Fruit fly (Drosophila melanogaster) whole organism, embryonic: Measurements from ENCODE around the gene Cpsf5.

Experiments used
- Atf-2 ChIP-seq: fragments of 200-800 bp; sonication (Bioruptor generic); optimal IDR thresholded peaks from 2 replicates; lab custom pipeline; 2016; ENCODE audit warnings: missing biosample characterization, missing genetic modification characterization
- CG10274 ChIP-seq: fragments of 200-800 bp; sonication (Bioruptor generic); optimal IDR thresholded peaks from 3 replicates; lab custom pipeline; 2017; ENCODE audit warnings: missing biosample characterization, mild to moderate bottlenecking, missing genetic modification characterization
- CG11504 ChIP-seq: fragments of 200-800 bp; sonication (Bioruptor generic); optimal IDR thresholded peaks from 3 replicates; lab custom pipeline; 2019; ENCODE audit warnings: missing biosample characterization, mild to moderate bottlenecking, missing genetic modification characterization, moderate library complexity
- CG12155 ChIP-seq: fragments of 200-800 bp; sonication (Bioruptor generic); optimal IDR thresholded peaks from 3 replicates; lab custom pipeline; 2016; ENCODE audit warnings: missing biosample characterization, missing genetic modification characterization
- CG12659 ChIP-seq: fragments of 200-800 bp; sonication (Bioruptor generic); optimal IDR thresholded peaks from 3 replicates; lab custom pipeline; 2017; ENCODE audit warnings: mild to moderate bottlenecking, missing biosample characterization, missing genetic modification reagents, missing genetic modification characterization
- CG13775 ChIP-seq: fragments of 200-800 bp; sonication (Bioruptor generic); optimal IDR thresholded peaks from 3 replicates; lab custom pipeline; 2017; ENCODE audit warnings: missing biosample characterization, mild to moderate bottlenecking, missing genetic modification characterization
- CG14667 ChIP-seq: fragments of 200-800 bp; sonication (Bioruptor generic); IDR thresholded peaks from 2 replicates; pipeline ENCODE4 v1.3.6; 2022; ENCODE audit warnings: missing biosample characterization, missing genetic modification characterization
- CG17328 ChIP-seq: fragments of 200-800 bp; sonication (Bioruptor generic); IDR thresholded peaks from 2 replicates; pipeline ENCODE4 v1.3.6; 2022; ENCODE audit warnings: missing biosample characterization, missing genetic modification characterization
- CG17359 ChIP-seq: fragments of 200-800 bp; sonication (Bioruptor generic); optimal IDR thresholded peaks from 3 replicates; lab custom pipeline; 2018; ENCODE audit warnings: missing biosample characterization, mild to moderate bottlenecking, missing genetic modification characterization, moderate library complexity
- CG18619 ChIP-seq: fragments of 200-800 bp; sonication (Bioruptor generic); optimal IDR thresholded peaks from 3 replicates; lab custom pipeline; 2017; ENCODE audit warnings: missing biosample characterization, mild to moderate bottlenecking, missing genetic modification characterization
- CG2202 ChIP-seq: fragments of 200-800 bp; sonication (Bioruptor generic); optimal IDR thresholded peaks from 2 replicates; lab custom pipeline; 2018; ENCODE audit warnings: missing biosample characterization, mild to moderate bottlenecking, missing genetic modification characterization
- CG32767 ChIP-seq: fragments of 200-800 bp; sonication (Bioruptor generic); IDR thresholded peaks from 2 replicates; pipeline ENCODE4 v1.3.6; 2022; ENCODE audit warnings: missing biosample characterization, missing genetic modification characterization
- CG34422 ChIP-seq: fragments of 200-800 bp; sonication (Bioruptor generic); IDR thresholded peaks from 3 replicates; pipeline ENCODE4 v1.3.6; 2022; ENCODE audit warnings: missing biosample characterization, missing genetic modification characterization
- CG6272 ChIP-seq: fragments of 200-800 bp; sonication (Bioruptor generic); IDR thresholded peaks from 2 replicates; pipeline ENCODE4 v1.3.6; 2022; ENCODE audit warnings: missing biosample characterization, missing genetic modification characterization
- CG6683 ChIP-seq: fragments of 200-800 bp; sonication (Bioruptor generic); optimal IDR thresholded peaks from 2 replicates; lab custom pipeline; 2017; ENCODE audit warnings: missing biosample characterization, mild to moderate bottlenecking, missing genetic modification characterization, missing genetic modification reagents
- CG6765 ChIP-seq: fragments of 200-800 bp; sonication (Bioruptor generic); optimal IDR thresholded peaks from 3 replicates; lab custom pipeline; 2017; ENCODE audit warnings: missing biosample characterization, mild to moderate bottlenecking, missing genetic modification characterization
- CG6791 ChIP-seq: fragments of 200-800 bp; sonication (Bioruptor generic); IDR thresholded peaks from 3 replicates; pipeline ENCODE4 v1.3.6; 2022; ENCODE audit warnings: missing biosample characterization, missing genetic modification characterization; ENCODE audit not compliant: partially characterized antibody
- CG7839 ChIP-seq: fragments of 200-800 bp; sonication (Bioruptor generic); optimal IDR thresholded peaks from 3 replicates; lab custom pipeline; 2018; ENCODE audit warnings: missing biosample characterization, mild to moderate bottlenecking, missing genetic modification characterization, moderate library complexity
- CG9215 ChIP-seq: fragments of 200-800 bp; sonication (Bioruptor generic); IDR thresholded peaks from 2 replicates; pipeline ENCODE4 v1.3.6; 2022; ENCODE audit warnings: missing biosample characterization, missing genetic modification characterization
- CG9437 ChIP-seq: fragments of 200-800 bp; sonication (Bioruptor generic); optimal IDR thresholded peaks from 2 replicates; lab custom pipeline; 2018; ENCODE audit warnings: missing biosample characterization, mild to moderate bottlenecking, missing genetic modification characterization
- Dip2 ChIP-seq: fragments of 200-800 bp; sonication (Bioruptor generic); IDR thresholded peaks from 2 replicates; pipeline ENCODE4 v1.3.6; 2022; ENCODE audit warnings: missing biosample characterization, missing genetic modification characterization
- E2f2 ChIP-seq: fragments of 200-800 bp; sonication (Bioruptor generic); IDR thresholded peaks from 2 replicates; pipeline ENCODE4 v1.3.6; 2022; ENCODE audit warnings: missing biosample characterization, missing genetic modification characterization
- HHEX ChIP-seq: fragments of 200-800 bp; sonication (Bioruptor generic); optimal IDR thresholded peaks from 3 replicates; lab custom pipeline; 2017; ENCODE audit warnings: missing biosample characterization, mild to moderate bottlenecking, missing genetic modification characterization, missing genetic modification reagents
- Hand ChIP-seq: fragments of 200-800 bp; sonication (Bioruptor generic); optimal IDR thresholded peaks from 2 replicates; lab custom pipeline; 2017; ENCODE audit warnings: mild to moderate bottlenecking, missing biosample characterization, missing genetic modification reagents, missing genetic modification characterization
- Max ChIP-seq: fragments of 200-800 bp; sonication (Bioruptor generic); optimal IDR thresholded peaks from 2 replicates; lab custom pipeline; 2016; ENCODE audit warnings: missing biosample characterization, mild to moderate bottlenecking, missing genetic modification characterization
- Oaz ChIP-seq: fragments of 200-800 bp; sonication (Bioruptor generic); IDR thresholded peaks from 2 replicates; pipeline ENCODE4 v1.3.6; 2022; ENCODE audit warnings: missing biosample characterization, missing genetic modification characterization
- Optix ChIP-seq: fragments of 200-800 bp; sonication (Bioruptor generic); IDR thresholded peaks from 3 replicates; pipeline ENCODE4 v1.3.6; 2022; ENCODE audit warnings: missing biosample characterization, missing genetic modification characterization
- Tbp ChIP-seq: fragments of >200 bp; optimal IDR thresholded peaks from 2 replicates; lab custom pipeline; 2018; ENCODE audit warnings: missing biosample characterization, missing genetic modification characterization
- YL-1 ChIP-seq: fragments of 200-800 bp; sonication (Bioruptor generic); optimal IDR thresholded peaks from 3 replicates; lab custom pipeline; 2017; ENCODE audit warnings: missing biosample characterization, mild to moderate bottlenecking, missing genetic modification characterization
- az2 ChIP-seq: fragments of 200-800 bp; sonication (Bioruptor generic); optimal IDR thresholded peaks from 3 replicates; lab custom pipeline; 2016; ENCODE audit warnings: missing biosample characterization, missing genetic modification characterization
- bbx ChIP-seq: fragments of 200-800 bp; sonication (Bioruptor generic); IDR thresholded peaks from 2 replicates; pipeline ENCODE4 v1.3.6; 2022; ENCODE audit warnings: missing biosample characterization, missing genetic modification characterization; ENCODE audit not compliant: partially characterized antibody
- disco-r ChIP-seq: fragments of 200-800 bp; sonication (Bioruptor generic); optimal IDR thresholded peaks from 2 replicates; lab custom pipeline; 2016; ENCODE audit warnings: missing biosample characterization, missing genetic modification characterization
- dysf ChIP-seq: fragments of 200-800 bp; sonication (Bioruptor generic); IDR thresholded peaks from 3 replicates; pipeline ENCODE4 v1.3.6; 2022; ENCODE audit warnings: missing biosample characterization, missing genetic modification characterization
- fd3F ChIP-seq: fragments of 200-800 bp; sonication (Bioruptor generic); optimal IDR thresholded peaks from 2 replicates; lab custom pipeline; 2018; ENCODE audit warnings: missing biosample characterization, mild to moderate bottlenecking, missing genetic modification characterization, moderate library complexity
- fu2 ChIP-seq: fragments of 200-800 bp; sonication (Bioruptor generic); optimal IDR thresholded peaks from 2 replicates; lab custom pipeline; 2016; ENCODE audit warnings: missing biosample characterization, missing genetic modification characterization
- jumu ChIP-seq: fragments of 200-800 bp; sonication (Bioruptor generic); optimal IDR thresholded peaks from 3 replicates; lab custom pipeline; 2016; ENCODE audit warnings: missing biosample characterization, missing genetic modification characterization
- kah ChIP-seq: fragments of 200-800 bp; sonication (Bioruptor generic); optimal IDR thresholded peaks from 2 replicates; lab custom pipeline; 2018; ENCODE audit warnings: missing biosample characterization, mild to moderate bottlenecking, missing genetic modification characterization
- klu ChIP-seq: fragments of 200-800 bp; sonication (Bioruptor generic); IDR thresholded peaks from 2 replicates; pipeline ENCODE4 v1.3.6; 2022; ENCODE audit warnings: missing biosample characterization, missing genetic modification characterization
- mam ChIP-seq: fragments of 200-800 bp; sonication (Bioruptor generic); optimal IDR thresholded peaks from 3 replicates; lab custom pipeline; 2016; ENCODE audit warnings: missing biosample characterization, missing genetic modification characterization
- mld ChIP-seq: fragments of 200-800 bp; sonication (Bioruptor generic); IDR thresholded peaks from 3 replicates; pipeline ENCODE4 v1.3.6; 2022; ENCODE audit warnings: missing biosample characterization, missing genetic modification characterization; ENCODE audit not compliant: partially characterized antibody
- p53 ChIP-seq: fragments of 200-800 bp; sonication (Bioruptor generic); optimal IDR thresholded peaks from 2 replicates; lab custom pipeline; 2016; ENCODE audit warnings: missing biosample characterization, missing genetic modification characterization
- phol ChIP-seq: fragments of 200-800 bp; sonication (Bioruptor generic); optimal IDR thresholded peaks from 3 replicates; lab custom pipeline; 2018; ENCODE audit warnings: missing biosample characterization, mild to moderate bottlenecking, missing genetic modification characterization, moderate library complexity
- pum ChIP-seq: fragments of 200-800 bp; sonication (Bioruptor generic); optimal IDR thresholded peaks from 2 replicates; lab custom pipeline; 2016; ENCODE audit warnings: missing biosample characterization, missing genetic modification characterization
- sc ChIP-seq, 3 experiments: fragments of >200 bp in 2 of 3; fragments of 200-800 bp in 1 of 3; sonication (Bioruptor generic) in 1 of 3; optimal IDR thresholded peaks; 2 replicates in 2 of 3; 3 replicates in 1 of 3; lab custom pipeline; 2017; ENCODE audit warnings: mild to moderate bottlenecking in 1 of 3, missing biosample characterization in 1 of 3, missing genetic modification characterization in 1 of 3, missing genetic modification reagents in 1 of 3
- sug ChIP-seq: fragments of 200-800 bp; optimal IDR thresholded peaks from 2 replicates; lab custom pipeline; 2019; ENCODE audit warnings: missing biosample characterization, mild to moderate bottlenecking, missing genetic modification characterization, moderate library complexity
- tll ChIP-seq, 2 experiments: fragments of 200-800 bp in 1 of 2; fragments of >200 bp in 1 of 2; sonication (Bioruptor generic) in 1 of 2; optimal IDR thresholded peaks; 2 replicates each; lab custom pipeline; 2017 to 2019; ENCODE audit warnings: missing biosample characterization in 2 of 2, missing genetic modification characterization in 2 of 2, mild to moderate bottlenecking in 1 of 2, moderate library complexity in 1 of 2
- toy ChIP-seq: fragments of 200-800 bp; sonication (Bioruptor generic); IDR thresholded peaks from 2 replicates; pipeline ENCODE4 v1.3.6; 2022; ENCODE audit warnings: missing biosample characterization, missing genetic modification characterization
- ttk ChIP-seq: fragments of 200-800 bp; sonication (Bioruptor generic); IDR thresholded peaks from 2 replicates; pipeline ENCODE4 v2.1.2; 2022; ENCODE audit warnings: missing biosample characterization, missing genetic modification characterization
- vfl ChIP-seq: fragments of 200-800 bp; sonication (Bioruptor generic); optimal IDR thresholded peaks from 2 replicates; lab custom pipeline; 2016; ENCODE audit warnings: missing biosample characterization, missing genetic modification characterization

Cpsf5 gene

DNA sequence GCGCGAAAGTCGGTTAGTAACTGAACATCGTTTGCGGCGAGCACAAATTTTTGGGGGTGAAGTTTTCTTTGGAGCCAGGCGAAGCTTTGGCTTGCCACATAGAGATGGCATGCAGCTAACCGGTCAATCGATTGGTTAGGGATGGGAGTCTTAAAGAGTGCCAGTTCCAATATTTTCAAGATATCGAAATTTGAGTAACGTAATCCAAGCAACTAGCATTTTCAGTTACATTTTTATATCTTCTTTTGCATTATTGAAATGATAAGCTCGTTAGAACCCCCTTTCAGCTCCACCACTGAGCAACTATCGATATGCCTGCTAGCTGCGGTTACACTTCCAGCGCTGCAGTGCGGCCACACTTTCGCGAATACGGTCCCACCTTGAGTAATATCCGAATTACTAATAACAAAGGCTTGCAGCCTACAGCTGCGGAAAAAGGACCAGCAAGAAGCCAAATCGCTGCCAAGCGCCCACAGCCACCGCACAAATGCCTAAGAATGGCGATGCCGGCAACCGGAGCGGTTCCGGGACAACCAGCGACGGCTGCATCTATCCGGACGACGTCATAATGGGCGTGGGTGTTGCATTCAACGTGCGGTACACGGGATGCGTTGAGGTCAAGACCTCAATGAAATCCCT lies 15.9 kb downstream of the Cpsf5 start, which contains the start of the genes Atat and Shc (continued):
- TF ChIP-seq Hand (GFP tag; lab: Kevin White, UChicago), result peak; percentile 93
- TF ChIP-seq CG11504 (tag; lab: Kevin White, UChicago), result peak; percentile 97
- TF ChIP-seq fd3F (GFP tag; lab: Kevin White, UChicago), result peak; percentile 99
- peak; percentile 99 for TF ChIP-seq Max
- peak; percentile 100 for TF ChIP-seq dysf (GFP tag; lab: Robert Waterston, UW)
- TF ChIP-seq ttk (GFP tag; lab: Robert Waterston, UW), result peak; percentile 100
- TF ChIP-seq Optix (GFP tag; lab: Robert Waterston, UW), result peak; percentile 99
- no peak for TF ChIP-seq Tbp (GFP tag; lab: Kevin White, UChicago)
- peak; percentile 99 for TF ChIP-seq Oaz (GFP tag; lab: Robert Waterston, UW)
- TF ChIP-seq CG6765 (GFP tag; lab: Kevin White, UChicago), result peak; percentile 93
- TF ChIP-seq CG14667 (GFP tag; lab: Robert Waterston, UW), result peak; percentile 100
- TF ChIP-seq CG13775, result peak; percentile 99
- peak; percentile 99 for TF ChIP-seq CG18619 (GFP tag; lab: Kevin White, UChicago)
- peak; percentile 99 for TF ChIP-seq disco-r (GFP tag; lab: Kevin White, UChicago)
- peak; percentile 86 for TF ChIP-seq E2f2 (GFP tag; lab: Robert Waterston, UW)
- peak; percentile 50 to 94 for TF ChIP-seq tll (GFP tag; optimal IDR thresholded peaks at IDR 0.05; lab: Kevin White, UChicago)
- TF ChIP-seq phol (tag; lab: Kevin White, UChicago), result peak; percentile 99
- TF ChIP-seq YL-1 (GFP tag; lab: Kevin White, UChicago), result peak; percentile 98
- TF ChIP-seq CG10274 (GFP tag; lab: Kevin White, UChicago), result peak; percentile 95
- TF ChIP-seq sug (tag; lab: Kevin White, UChicago), result peak; percentile 98
- peak; percentile 96 for TF ChIP-seq CG2202 (tag; lab: Kevin White, UChicago)
- peak; percentile 96 for TF ChIP-seq CG6683
- peak; percentile 99 for TF ChIP-seq CG12659 (GFP tag; lab: Kevin White, UChicago)
- peak; percentile 99 for TF ChIP-seq az2 (GFP tag; lab: Kevin White, UChicago)
- TF ChIP-seq sc (optimal IDR thresholded peaks at IDR 0.05; lab: Kevin White, UChicago), result no peak
- TF ChIP-seq sc (GFP tag; optimal IDR thresholded peaks at IDR 0.05; lab: Kevin White, UChicago), result peak; percentile 96
- TF ChIP-seq mld (GFP tag; lab: Robert Waterston, UW), result 0 out of 3 replicates have a peak, but pooled peaks have one; percentile 33
- peak; percentile 99 for TF ChIP-seq CG17328 (GFP tag; lab: Robert Waterston, UW)
- TF ChIP-seq klu (GFP tag; lab: Robert Waterston, UW), result peak; percentile 100
- TF ChIP-seq CG32767 (GFP tag; lab: Robert Waterston, UW), result peak; percentile 98
- peak; percentile 100 for TF ChIP-seq fu2
- TF ChIP-seq toy (GFP tag; lab: Robert Waterston, UW), result peak; percentile 99
- peak; percentile 99 for TF ChIP-seq CG12155 (GFP tag; lab: Kevin White, UChicago)
- TF ChIP-seq jumu (GFP tag; lab: Kevin White, UChicago), result peak; percentile 100
- TF ChIP-seq kah (GFP tag; lab: Kevin White, UChicago), result peak; percentile 89
- peak; percentile 77 for TF ChIP-seq CG9437 (GFP tag; lab: Kevin White, UChicago)
- TF ChIP-seq bbx (GFP tag; lab: Robert Waterston, UW), result peak; percentile 71; the same call in 1 of the 2 replicates
- TF ChIP-seq p53 (GFP tag; lab: Kevin White, UChicago), result peak; percentile 99
- TF ChIP-seq Dip2 (GFP tag; lab: Robert Waterston, UW), result peak; percentile 83
- peak; percentile 100 for TF ChIP-seq pum
- TF ChIP-seq vfl, result peak; percentile 99
- peak; percentile 100 for TF ChIP-seq CG34422 (GFP tag; lab: Robert Waterston, UW)
- peak; percentile 98 for TF ChIP-seq CG17359
- TF ChIP-seq Atf-2, result peak; percentile 99
- peak; percentile 85 for TF ChIP-seq CG6791
- peak; percentile 100 for TF ChIP-seq CG6272
- peak; percentile 99 for TF ChIP-seq CG7839
- peak; percentile 99 for TF ChIP-seq HHEX (GFP tag; lab: Kevin White, UChicago)
- peak; percentile 100 for TF ChIP-seq CG9215 (GFP tag; lab: Robert Waterston, UW)
- TF ChIP-seq mam (GFP tag; lab: Kevin White, UChicago), result peak; percentile 100
